Worm (Caenorhabditis elegans): ENCODE data around the gene snai-1.

snai-1 gene

DNA sequence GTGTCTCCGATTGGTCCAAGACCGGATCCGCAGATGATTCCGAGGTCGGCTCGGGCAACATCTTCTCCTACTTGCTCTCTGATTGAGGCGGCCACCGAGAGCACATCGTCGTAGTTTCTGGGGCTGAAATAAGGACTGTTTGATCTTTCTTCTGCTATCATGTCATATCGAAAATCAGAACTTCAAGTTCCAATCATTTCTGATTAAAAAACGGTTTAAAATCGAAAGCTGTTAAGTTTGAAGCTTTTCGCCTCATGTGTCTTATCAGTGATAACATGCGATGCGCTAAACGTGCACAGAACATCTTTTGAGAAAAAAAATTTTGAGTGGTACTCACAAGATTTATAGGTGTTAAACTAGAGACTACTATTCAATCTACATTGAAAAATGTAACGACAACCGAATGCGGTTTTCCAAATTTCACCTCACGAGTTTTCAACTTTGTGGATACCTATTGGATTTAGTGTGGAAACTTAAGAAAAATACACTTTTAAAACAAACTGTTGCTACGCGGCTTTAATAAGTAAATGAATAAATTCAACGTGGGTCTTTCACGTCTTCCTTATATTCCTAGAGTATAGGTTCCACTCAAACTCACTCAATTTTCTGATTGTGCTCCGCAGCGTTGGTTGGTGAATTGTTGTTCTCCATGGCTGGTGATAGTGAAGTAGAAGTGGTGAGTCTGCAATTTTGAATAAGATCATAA is 19.4 kb downstream of the snai-1 start (continued):
- TF ChIP-seq dmd-6 (GFP tag; IDR thresholded peaks at IDR 0.05): peak; percentile 36
- no peak for TF ChIP-seq Y5F2A.4 (GFP tag; optimal IDR thresholded peaks at IDR 0.05)

DNA sequence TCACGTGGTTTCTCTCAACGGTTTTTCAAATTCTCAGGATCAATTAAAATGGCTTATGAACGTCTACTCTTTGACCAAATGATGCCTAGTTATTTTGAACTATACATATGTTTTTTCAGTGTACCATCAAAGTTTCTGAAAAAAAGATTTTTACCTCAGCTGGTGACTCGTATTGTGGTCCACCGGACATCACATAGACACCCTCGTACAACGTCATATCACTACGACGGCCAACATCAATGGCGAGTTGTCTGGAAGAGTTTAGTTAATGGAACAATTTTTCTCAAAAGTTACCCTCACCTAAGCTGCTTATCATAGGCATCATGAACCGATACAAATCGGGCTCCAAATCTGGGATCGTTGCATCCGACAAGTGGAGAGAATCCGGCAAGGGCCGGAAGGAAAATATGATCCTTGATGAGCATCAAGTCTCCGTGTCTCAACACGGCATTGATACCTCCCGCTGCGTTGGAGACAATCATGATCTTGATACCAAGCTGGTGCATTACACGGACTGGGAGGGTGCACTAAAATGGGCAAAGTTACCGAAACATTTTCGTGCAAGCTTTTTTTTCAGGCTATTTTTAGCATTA is 20.3 kb downstream of the snai-1 start:
- TF ChIP-seq mep-1 (tag; optimal IDR thresholded peaks at IDR 0.05): no peak
- TF ChIP-seq unc-62 (GFP tag; optimal IDR thresholded peaks at IDR 0.05 in 1 of 2): peak in 1 of 2 experiments; percentile 37
- TF ChIP-seq unc-62 (tag; optimal IDR thresholded peaks at IDR 0.05): no peak
- no peak for TF ChIP-seq lin-39 (tag; optimal IDR thresholded peaks at IDR 0.05)
- TF ChIP-seq php-3 (GFP tag; IDR thresholded peaks at IDR 0.05): no peak
- peak; percentile 95 for TF ChIP-seq aha-1 (tag)

ce11 chrIV:291851-292367 is 21.6 kb downstream of the snai-1 start:
- 0 out of 2 replicates have a peak, but pooled peaks have one; percentile 30 for TF ChIP-seq lin-38 (GFP tag; IDR thresholded peaks at IDR 0.05)
- TF ChIP-seq madf-9 (GFP tag; conservative IDR thresholded peaks at IDR 0.05): no peak
- peak; percentile 60 for TF ChIP-seq mxl-3 (GFP tag; optimal IDR thresholded peaks at IDR 0.05)
- peak; percentile 63 for TF ChIP-seq mep-1 (tag; optimal IDR thresholded peaks at IDR 0.05)
- TF ChIP-seq ceh-28 (tag; optimal IDR thresholded peaks at IDR 0.05): no peak
- TF ChIP-seq nhr-41 (GFP tag; IDR thresholded peaks at IDR 0.05): no peak
- no peak for TF ChIP-seq egl-27 (tag; optimal IDR thresholded peaks at IDR 0.05)
- TF ChIP-seq hlh-30 (tag; optimal IDR thresholded peaks at IDR 0.05; ENCODE audit: insufficient read depth): peak; percentile 64
- peak; percentile 97 for TF ChIP-seq pqm-1 (tag; optimal IDR thresholded peaks at IDR 0.05)
- peak; percentile 91 for TF ChIP-seq dve-1 (tag; optimal IDR thresholded peaks at IDR 0.05; ENCODE audit: insufficient read depth)
- peak; percentile 96 for TF ChIP-seq nhr-28 (tag; optimal IDR thresholded peaks at IDR 0.05)
- peak; percentile 50 for TF ChIP-seq gei-8 (GFP tag; optimal IDR thresholded peaks at IDR 0.05)
- peak; percentile 7 to 46 for TF ChIP-seq unc-62 (GFP tag; optimal IDR thresholded peaks at IDR 0.05 in 1 of 2)
- TF ChIP-seq unc-62 (tag; optimal IDR thresholded peaks at IDR 0.05): no peak
- peak; percentile 58 for TF ChIP-seq zip-2 (tag; optimal IDR thresholded peaks at IDR 0.05)
- no peak for TF ChIP-seq F49E8.2 (tag; optimal IDR thresholded peaks at IDR 0.05; ENCODE audit: borderline replicate concordance)
- TF ChIP-seq zfp-3 (GFP tag; conservative IDR thresholded peaks at IDR 0.05): peak; percentile 65; the same call in 1 of the 2 replicates
- TF ChIP-seq nhr-6 (tag; optimal IDR thresholded peaks at IDR 0.05): peak; percentile 34
- TF ChIP-seq ztf-7 (tag; optimal IDR thresholded peaks at IDR 0.05): peak; percentile 52
- no peak for TF ChIP-seq vab-7 (GFP tag; IDR thresholded peaks at IDR 0.05)
- peak; percentile 36 for TF ChIP-seq jun-1 (tag; optimal IDR thresholded peaks at IDR 0.05)
- TF ChIP-seq lsy-2 (tag; optimal IDR thresholded peaks at IDR 0.05): peak in 1 of 2 experiments; percentile 13
- peak in 1 of 2 experiments; percentile 28 for TF ChIP-seq hif-1 (tag; optimal IDR thresholded peaks at IDR 0.05)
- no peak; the same call in 1 of the 2 replicates for TF ChIP-seq T26A8.4 (GFP tag; IDR thresholded peaks at IDR 0.05)
- TF ChIP-seq nhr-77 (tag; optimal IDR thresholded peaks at IDR 0.05): peak; percentile 33
- peak; percentile 70 for TF ChIP-seq php-3 (GFP tag; IDR thresholded peaks at IDR 0.05)
- TF ChIP-seq lin-1 (GFP tag; IDR thresholded peaks at IDR 0.05): peak; percentile 23; the same call in 1 of the 2 replicates
- peak; percentile 57 for TF ChIP-seq spr-1 (tag; optimal IDR thresholded peaks at IDR 0.05)
- TF ChIP-seq aha-1 (tag): peak; percentile 56
- TF ChIP-seq T20F7.1 (GFP tag; optimal IDR thresholded peaks at IDR 0.05): peak; percentile 48
- no peak for TF ChIP-seq attf-4 (tag; optimal IDR thresholded peaks at IDR 0.05)
- TF ChIP-seq fos-1 (tag; optimal IDR thresholded peaks at IDR 0.05): peak; percentile 83
- peak; percentile 49; the same call in 1 of the 2 replicates for TF ChIP-seq tra-1 (GFP tag; IDR thresholded peaks at IDR 0.05)
- TF ChIP-seq mdl-1 (tag; optimal IDR thresholded peaks at IDR 0.05): peak in 1 of 2 experiments; percentile 71
- peak; percentile 84 for TF ChIP-seq hlh-11 (tag; optimal IDR thresholded peaks at IDR 0.05)
- peak; percentile 74 for TF ChIP-seq dmd-6 (GFP tag; IDR thresholded peaks at IDR 0.05)
- no peak for TF ChIP-seq ama-1 (optimal IDR thresholded peaks at IDR 0.05)
- TF ChIP-seq nhr-102 (tag; optimal IDR thresholded peaks at IDR 0.05): peak; percentile 83
- TF ChIP-seq mes-2 (tag; optimal IDR thresholded peaks at IDR 0.05; ENCODE audit: poor library complexity, severe bottlenecking): peak; percentile 36
- 0 out of 2 replicates have a peak, but pooled peaks have one; percentile 37 for TF ChIP-seq nhr-42 (GFP tag; IDR thresholded peaks at IDR 0.05)
- TF ChIP-seq set-16 (GFP tag; IDR thresholded peaks at IDR 0.05): no peak
- no peak for TF ChIP-seq skn-1 (tag; optimal IDR thresholded peaks at IDR 0.05)
